Fruit fly (Drosophila melanogaster) S2 (cell line): ENCODE measurements around the gene CG8119.

Experiments used
- CG8478 ChIP-seq: fragments of >200 bp; optimal IDR thresholded peaks from 2 replicates; lab custom pipeline; 2018
- CTCF ChIP-seq, 2 experiments: fragments of >200 bp; optimal IDR thresholded peaks; 2 replicates each; lab custom pipeline; 2018

dm6 chrX:15620439-15621227 is 41.8 kb upstream of the CG8119 start:
- TF ChIP-seq CG8478 (lab: Kevin White, UChicago) (no peak), CTCF (optimal IDR thresholded peaks at IDR 0.05; lab: Kevin White, UChicago) (no peak)
